Worm (Caenorhabditis elegans): ENCODE measurements around the gene daf-10.

DNA sequence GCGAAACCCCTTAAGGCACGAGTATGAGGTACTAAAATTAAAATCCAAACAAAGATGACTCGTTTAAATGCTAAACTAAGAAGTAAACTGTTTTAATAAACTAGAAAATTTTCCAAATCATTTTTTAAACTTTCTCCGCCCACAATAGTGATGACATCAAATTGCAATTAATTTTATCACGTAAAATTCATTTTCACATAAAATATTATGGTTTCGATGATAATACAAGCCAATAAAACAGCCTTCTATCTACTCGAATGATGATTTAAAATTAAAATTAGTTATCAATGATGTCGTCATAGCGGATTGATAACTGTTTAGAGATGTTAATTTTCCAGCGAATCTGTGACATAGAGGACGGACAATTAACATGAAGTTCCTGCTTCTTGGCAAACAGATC lies 19.7 kb upstream of the daf-10 start, which contains the start of gene C07C7.3:
- TF ChIP-seq ceh-13 (GFP tag; optimal IDR thresholded peaks at IDR 0.05), result no peak
- no peak for TF ChIP-seq ama-1 (optimal IDR thresholded peaks at IDR 0.05)
- no peak for TF ChIP-seq tbx-37 (GFP tag; conservative IDR thresholded peaks at IDR 0.05)
- no peak for TF ChIP-seq aly-1 (tag; optimal IDR thresholded peaks at IDR 0.05)
- TF ChIP-seq tbx-11 (GFP tag; IDR thresholded peaks at IDR 0.05), result no peak
